Worm (Caenorhabditis elegans): ENCODE results near the gene Y26E6A.3.

Y26E6A.3 gene

DNA sequence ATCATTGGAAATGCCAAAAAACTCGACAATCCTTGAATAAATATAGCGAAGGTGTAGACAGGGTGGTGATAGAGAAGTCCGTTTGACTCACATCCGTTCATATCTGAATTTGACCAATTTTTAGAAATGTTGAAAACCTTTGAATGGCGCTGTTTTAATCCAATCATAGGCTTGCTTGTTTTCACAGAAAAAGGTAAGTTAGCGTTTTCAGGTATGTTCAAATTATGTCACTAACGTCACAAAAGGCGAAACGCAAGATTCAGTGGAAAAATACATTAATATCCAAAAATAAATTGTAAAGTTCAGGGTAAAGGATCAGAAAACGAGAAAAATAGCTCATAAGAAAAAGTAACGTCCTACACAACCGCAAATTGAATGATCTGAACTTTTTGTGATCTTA lies 9.7 kb downstream of the Y26E6A.3 start, which contains the start of gene sra-38:
sra-38 (minus strand) TSS at position 101 of the 400 bp plus-strand sequence.
- TF ChIP-seq nhr-77 (tag; optimal IDR thresholded peaks at IDR 0.05) = no peak
- no peak for TF ChIP-seq unc-39 (tag; optimal IDR thresholded peaks at IDR 0.05)
- no peak for TF ChIP-seq R02D3.7 (tag; optimal IDR thresholded peaks at IDR 0.05)
- no peak for TF ChIP-seq mdl-1 (tag; optimal IDR thresholded peaks at IDR 0.05)

DNA sequence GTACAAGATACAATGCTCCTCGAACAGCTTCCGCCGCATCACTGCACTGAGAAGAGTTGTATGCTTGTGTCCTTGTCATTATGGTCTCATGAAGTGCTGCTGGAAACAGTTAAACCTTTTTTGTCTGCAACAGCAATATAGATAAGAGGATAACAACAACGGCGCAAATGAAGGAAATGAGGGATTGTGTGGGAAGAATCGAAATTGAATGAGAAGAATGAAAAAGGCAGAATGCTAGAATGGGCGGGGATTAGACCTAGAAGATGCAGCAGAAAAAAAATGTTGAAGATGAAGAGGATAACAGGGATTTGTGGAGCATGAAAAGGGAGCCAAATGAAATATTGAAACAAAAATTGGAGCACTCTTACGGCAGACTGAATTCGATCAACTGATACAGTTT lies 16.5 kb downstream of the Y26E6A.3 start, which contains the start of gene sra-37:
sra-37 (minus strand) TSS at position 101 of the 400 bp plus-strand sequence.
- TF ChIP-seq lsy-12 (tag; optimal IDR thresholded peaks at IDR 0.05) = no peak
- no peak for TF ChIP-seq mdl-1 (tag; optimal IDR thresholded peaks at IDR 0.05)
- no peak for TF ChIP-seq ceh-16 (tag; optimal IDR thresholded peaks at IDR 0.05)

DNA sequence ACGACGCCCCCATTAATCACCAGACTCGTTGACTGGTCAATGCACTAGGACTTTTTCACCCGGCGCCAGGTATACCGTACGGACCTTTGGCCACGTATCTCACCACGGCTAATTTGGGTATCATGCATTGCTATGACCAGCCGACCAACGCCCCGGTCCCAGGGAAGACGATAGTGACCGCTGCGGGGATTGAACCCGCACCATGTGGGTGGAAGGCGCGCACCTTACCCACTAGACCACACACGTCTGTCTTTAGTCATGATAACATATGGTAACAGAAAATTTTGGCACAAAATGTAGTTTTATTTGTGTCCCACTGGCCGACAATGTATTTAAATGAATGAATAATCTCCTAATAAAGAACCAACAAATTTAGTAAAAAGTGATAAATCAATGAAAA lies 23.6 kb downstream of the Y26E6A.3 start:
- no peak for TF ChIP-seq nhr-12 (tag; optimal IDR thresholded peaks at IDR 0.05)
- no peak for TF ChIP-seq ztf-4 (tag; optimal IDR thresholded peaks at IDR 0.05)
- no peak for TF ChIP-seq zag-1 (tag; optimal IDR thresholded peaks at IDR 0.05)
- TF ChIP-seq eor-1 (tag; optimal IDR thresholded peaks at IDR 0.05) = no peak
- no peak for TF ChIP-seq aly-2 (tag; optimal IDR thresholded peaks at IDR 0.05)
- TF ChIP-seq egl-5 (tag; optimal IDR thresholded peaks at IDR 0.05) = no peak
- no peak for TF ChIP-seq nhr-76 (tag; optimal IDR thresholded peaks at IDR 0.05)
- TF ChIP-seq ZK546.5 (tag; optimal IDR thresholded peaks at IDR 0.05) = no peak
- TF ChIP-seq snpc-4 (tag; optimal IDR thresholded peaks at IDR 0.05) = no peak
- TF ChIP-seq ceh-28 (tag; optimal IDR thresholded peaks at IDR 0.05) = no peak

DNA sequence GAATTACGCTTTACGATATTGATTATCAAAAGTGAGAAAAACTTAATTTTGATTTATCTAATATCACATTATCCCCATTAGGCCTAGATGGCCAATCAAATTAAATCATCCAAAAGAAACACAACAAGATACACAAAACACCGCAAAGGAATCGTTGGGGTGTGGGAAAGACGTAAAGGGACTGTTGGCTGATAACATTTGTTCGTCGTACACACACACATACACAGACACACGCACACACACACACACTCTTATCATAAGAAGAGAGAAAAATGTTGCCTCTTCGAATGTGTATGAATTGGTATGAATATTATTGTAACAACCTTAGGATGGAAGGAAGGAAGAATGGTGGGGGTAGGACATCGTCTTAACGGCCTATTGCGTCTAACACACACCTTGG lies 24.6 kb downstream of the Y26E6A.3 start:
- TF ChIP-seq ama-1 (optimal IDR thresholded peaks at IDR 0.05) (no peak), jun-1 (tag; optimal IDR thresholded peaks at IDR 0.05) (peak; percentile 12), pqm-1 (tag; optimal IDR thresholded peaks at IDR 0.05) (peak; percentile 73), elt-1 (tag; optimal IDR thresholded peaks at IDR 0.05) (no peak), lin-15B (tag; optimal IDR thresholded peaks at IDR 0.05) (no peak), nhr-77 (tag; optimal IDR thresholded peaks at IDR 0.05) (no peak), lin-39 (tag; optimal IDR thresholded peaks at IDR 0.05) (no peak), pha-4 (tag; optimal IDR thresholded peaks at IDR 0.05) (peak; percentile 72), elt-2 (tag; optimal IDR thresholded peaks at IDR 0.05) (peak; percentile 80)

DNA sequence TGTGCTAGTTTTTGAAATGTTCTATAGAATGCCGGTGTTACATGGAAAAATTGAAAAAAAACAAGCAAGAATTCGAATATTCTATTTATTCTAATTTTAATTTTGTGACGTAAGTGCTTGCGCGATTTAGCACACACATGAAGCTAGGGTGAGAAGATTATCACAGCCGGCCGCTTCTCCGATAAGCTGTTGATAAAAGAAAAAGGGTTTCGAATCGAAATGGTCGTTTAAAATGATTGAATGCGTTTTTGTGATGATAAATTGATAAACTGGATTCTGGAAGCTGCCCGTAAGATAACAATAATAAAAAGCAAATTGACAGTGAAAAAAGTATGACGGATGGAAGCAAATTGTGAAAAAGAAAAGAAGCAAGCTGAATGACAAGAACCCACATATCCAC lies 25.6 kb downstream of the Y26E6A.3 start:
- TF ChIP-seq pqm-1 (tag; optimal IDR thresholded peaks at IDR 0.05) = peak; percentile 5
- peak; percentile 76 for TF ChIP-seq egl-5 (tag; optimal IDR thresholded peaks at IDR 0.05)
- TF ChIP-seq elt-2 (tag; optimal IDR thresholded peaks at IDR 0.05) = peak; percentile 72
- no peak for TF ChIP-seq daf-12 (tag; optimal IDR thresholded peaks at IDR 0.05)

DNA sequence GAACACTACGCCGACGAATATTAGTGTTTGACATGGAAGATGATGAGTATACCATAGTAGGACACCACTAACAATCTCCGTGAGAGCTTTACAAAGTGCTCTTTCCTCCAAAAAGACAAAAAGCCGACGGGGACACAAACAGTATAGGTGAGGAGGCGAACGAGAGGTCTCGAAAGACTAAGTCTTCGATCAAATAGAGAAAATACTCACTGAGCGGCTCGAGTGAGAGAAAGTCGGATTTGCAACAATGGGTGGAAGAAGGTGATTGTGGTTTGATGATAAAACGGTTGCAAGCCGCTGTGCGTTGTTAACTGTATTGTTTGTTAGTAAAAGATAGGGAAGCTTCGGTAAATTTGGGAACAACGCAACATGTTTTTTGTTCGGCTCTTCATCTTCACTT lies 27.1 kb downstream of the Y26E6A.3 start, which contains the start of gene hlb-1:
hlb-1 (minus strand) TSS at position 101 of the 400 bp plus-strand sequence.
- TF ChIP-seq fkh-2 (tag; optimal IDR thresholded peaks at IDR 0.05) = no peak
- peak; percentile 69 for TF ChIP-seq pha-4 (tag; optimal IDR thresholded peaks at IDR 0.05)
- TF ChIP-seq nhr-25 (tag; optimal IDR thresholded peaks at IDR 0.05) = no peak
- TF ChIP-seq nhr-28 (tag; optimal IDR thresholded peaks at IDR 0.05) = no peak

DNA sequence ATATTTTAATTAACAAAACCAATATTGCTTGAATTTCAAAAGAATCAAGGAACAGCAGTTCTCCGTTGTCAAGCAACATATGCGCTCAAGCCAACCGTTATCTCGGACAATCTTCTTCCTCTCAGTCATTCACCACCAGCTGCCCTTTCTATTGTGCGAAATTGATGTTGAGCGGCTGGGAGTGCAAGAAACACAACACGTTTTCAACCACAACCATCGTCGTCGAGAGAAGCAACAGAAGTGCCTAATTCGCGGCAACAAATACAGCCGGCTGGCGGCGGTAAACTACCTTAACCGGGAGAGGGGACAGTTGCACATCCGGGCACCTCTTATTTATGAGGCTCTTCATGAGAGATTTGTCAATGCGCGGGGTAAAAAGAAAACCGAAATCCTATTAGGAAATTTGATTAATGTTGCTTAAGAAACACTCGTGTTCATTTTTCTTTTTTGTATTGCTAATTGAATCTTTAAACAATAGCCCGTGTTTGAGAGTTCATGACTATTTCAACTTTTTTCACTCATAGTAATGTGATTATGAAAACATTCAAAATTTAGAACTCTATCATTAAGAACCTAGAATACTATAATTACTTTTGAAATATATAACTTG lies 27.9 kb downstream of the Y26E6A.3 start:
- TF ChIP-seq lin-15B (tag; optimal IDR thresholded peaks at IDR 0.05) = no peak
- TF ChIP-seq ama-1 (optimal IDR thresholded peaks at IDR 0.05) = no peak
- TF ChIP-seq nhr-11 (tag; optimal IDR thresholded peaks at IDR 0.05) = no peak
- TF ChIP-seq R02D3.7 (tag; optimal IDR thresholded peaks at IDR 0.05) = no peak
- no peak for TF ChIP-seq nhr-77 (tag; optimal IDR thresholded peaks at IDR 0.05)
- TF ChIP-seq fos-1 (tag; optimal IDR thresholded peaks at IDR 0.05) = no peak
- TF ChIP-seq elt-1 (tag; optimal IDR thresholded peaks at IDR 0.05) = no peak
- TF ChIP-seq unc-39 (tag; optimal IDR thresholded peaks at IDR 0.05) = no peak
- TF ChIP-seq nhr-28 (tag; optimal IDR thresholded peaks at IDR 0.05) = no peak
- TF ChIP-seq eor-1 (tag; optimal IDR thresholded peaks at IDR 0.05) = no peak
- no peak for TF ChIP-seq fkh-2 (tag; optimal IDR thresholded peaks at IDR 0.05)
- TF ChIP-seq elt-2 (tag; optimal IDR thresholded peaks at IDR 0.05) = no peak
- TF ChIP-seq snpc-4 (tag; optimal IDR thresholded peaks at IDR 0.05) = no peak
- TF ChIP-seq ztf-11 (tag; optimal IDR thresholded peaks at IDR 0.05) = no peak
- TF ChIP-seq nhr-43 (tag; optimal IDR thresholded peaks at IDR 0.05; ENCODE audit: poor library complexity, severe bottlenecking) = no peak
- TF ChIP-seq zag-1 (tag; optimal IDR thresholded peaks at IDR 0.05) = no peak
- TF ChIP-seq ceh-9 (tag; optimal IDR thresholded peaks at IDR 0.05) = no peak
- no peak for TF ChIP-seq ceh-28 (tag; optimal IDR thresholded peaks at IDR 0.05)

All from whole organism, L3 larva.